Fruit fly (Drosophila melanogaster): ENCODE results near the gene mip130.

The mip130 gene

DNA sequence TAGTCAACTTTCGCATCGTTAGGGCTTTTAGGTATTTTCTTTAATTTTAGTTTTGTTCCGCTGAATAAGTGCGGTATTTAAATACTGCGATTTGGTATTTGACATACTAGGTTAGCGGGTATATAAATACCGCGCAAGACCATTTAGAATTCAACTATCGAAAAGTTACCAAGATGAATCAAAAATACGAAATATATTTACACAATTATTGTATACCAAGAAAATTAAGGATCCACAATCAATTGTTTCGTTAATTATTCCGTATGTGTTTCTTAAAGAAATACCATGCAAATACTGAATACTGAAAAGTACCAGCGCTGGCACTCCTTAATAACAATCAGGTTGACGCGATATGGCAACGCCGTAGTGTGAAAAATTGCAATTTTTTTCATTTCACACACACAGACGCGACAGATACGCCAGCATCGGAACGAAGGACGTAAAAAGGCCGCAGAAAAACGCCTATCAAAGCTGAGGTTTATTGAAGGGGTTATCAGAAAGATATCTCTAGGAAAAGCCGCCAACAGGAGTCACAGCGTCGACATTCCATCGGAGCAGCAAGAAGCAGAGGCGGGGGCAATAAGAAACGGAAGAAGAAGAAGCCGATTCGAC is 34.4 kb upstream of the mip130 start, which contains the start of the genes Pgam5 and Vps26:
Gene Pgam5 (minus strand): TSS at position 51 of the 612 bp plus-strand sequence.
Gene Vps26 (plus strand): TSS at position 339 of the 612 bp plus-strand sequence.
- TF ChIP-seq CG5245 (GFP tag; optimal IDR thresholded peaks at IDR 0.05) (no peak), CG30020 (tag; optimal IDR thresholded peaks at IDR 0.05) (peak; percentile 48), CG17385 (GFP tag; optimal IDR thresholded peaks at IDR 0.05) (peak; percentile 95), CG18476 (GFP tag; optimal IDR thresholded peaks at IDR 0.05) (no peak), vfl (GFP tag; optimal IDR thresholded peaks at IDR 0.05) (no peak), prd (optimal IDR thresholded peaks at IDR 0.05) (no peak), prd (GFP tag; IDR thresholded peaks at IDR 0.05) (no peak), sd (tag; optimal IDR thresholded peaks at IDR 0.05) (peak; percentile 76), CG10366 (GFP tag; IDR thresholded peaks at IDR 0.05) (no peak), Dll (GFP tag; IDR thresholded peaks at IDR 0.05; ENCODE audit: partially characterized antibody) (0 out of 4 replicates have a peak, but pooled peaks have one; percentile 21), Optix (GFP tag; IDR thresholded peaks at IDR 0.05) (no peak), peb (GFP tag; IDR thresholded peaks at IDR 0.05) (no peak), Dref (GFP tag; IDR thresholded peaks at IDR 0.05) (no peak), CG13424 (tag; optimal IDR thresholded peaks at IDR 0.05) (no peak), YL-1 (GFP tag; optimal IDR thresholded peaks at IDR 0.05) (peak; percentile 72), tna (GFP tag; IDR thresholded peaks at IDR 0.05; ENCODE audit: partially characterized antibody) (no peak), Sin3A (optimal IDR thresholded peaks at IDR 0.05) (peak; percentile 51), gfzf (GFP tag; optimal IDR thresholded peaks at IDR 0.05) (peak; percentile 67), Ets97D (GFP tag; optimal IDR thresholded peaks at IDR 0.05) (peak; percentile 49), MBD-R2 (GFP tag; IDR thresholded peaks at IDR 0.05) (peak; percentile 22), CG17328 (GFP tag; IDR thresholded peaks at IDR 0.05) (no peak), sqz (GFP tag; optimal IDR thresholded peaks at IDR 0.05) (peak; percentile 97), row (GFP tag; IDR thresholded peaks at IDR 0.05) (no peak), CG13624 (GFP tag; optimal IDR thresholded peaks at IDR 0.05) (peak; percentile 21), CG10543 (GFP tag; optimal IDR thresholded peaks at IDR 0.05) (no peak), CG14710 (tag; optimal IDR thresholded peaks at IDR 0.05) (peak; percentile 52), MESR4 (GFP tag; optimal IDR thresholded peaks at IDR 0.05) (peak; percentile 76), fru (optimal IDR thresholded peaks at IDR 0.05) (no peak), Ets65A (GFP tag) (no peak), nerfin-1 (tag; optimal IDR thresholded peaks at IDR 0.05) (peak; percentile 91), E2f2 (GFP tag; IDR thresholded peaks at IDR 0.05) (peak; percentile 19; the same call in 1 of the 2 replicates), gsb-n (tag; optimal IDR thresholded peaks at IDR 0.05) (peak; percentile 71), CG17912 (GFP tag; optimal IDR thresholded peaks at IDR 0.05) (no peak), CG12659 (GFP tag; optimal IDR thresholded peaks at IDR 0.05) (peak; percentile 47), HmgZ (tag; optimal IDR thresholded peaks at IDR 0.05) (no peak), CG15601 (tag; optimal IDR thresholded peaks at IDR 0.05) (no peak), Dfd (GFP tag; optimal IDR thresholded peaks at IDR 0.05) (no peak), CG10267 (tag; optimal IDR thresholded peaks at IDR 0.05) (peak; percentile 39), zen (tag; optimal IDR thresholded peaks at IDR 0.05) (peak; percentile 26), grau (tag; optimal IDR thresholded peaks at IDR 0.05) (no peak), Med (GFP tag) (peak; percentile 73), sr (GFP tag; IDR thresholded peaks at IDR 0.05) (no peak), HHEX (GFP tag; optimal IDR thresholded peaks at IDR 0.05) (no peak), sens (GFP tag) (peak; percentile 49), Oaz (GFP tag; IDR thresholded peaks at IDR 0.05) (no peak), trem (tag; optimal IDR thresholded peaks at IDR 0.05) (peak; percentile 60), Elba2 (GFP tag; optimal IDR thresholded peaks at IDR 0.05) (peak; percentile 83), CG4617 (GFP tag; optimal IDR thresholded peaks at IDR 0.05; ENCODE audit: borderline replicate concordance) (peak; percentile 48), CG14965 (GFP tag; optimal IDR thresholded peaks at IDR 0.05; ENCODE audit: borderline replicate concordance) (no peak), hkb (optimal IDR thresholded peaks at IDR 0.05) (peak; percentile 15), hkb (GFP tag; IDR thresholded peaks at IDR 0.05) (no peak), Lim3 (GFP tag; IDR thresholded peaks at IDR 0.05) (no peak)
